Worm (Caenorhabditis elegans): Measurements from ENCODE around the gene ZK418.7.

Gene ZK418.7

ce11 chrIII:7087180-7087579 is 6.6 kb upstream of the ZK418.7 start:
- TF ChIP-seq elt-4 (tag; optimal IDR thresholded peaks at IDR 0.05) = no peak
- no peak for TF ChIP-seq che-1 (tag; optimal IDR thresholded peaks at IDR 0.05)
- TF ChIP-seq pax-1 (tag; optimal IDR thresholded peaks at IDR 0.05) = no peak
- no peak for TF ChIP-seq ztf-16 (tag; optimal IDR thresholded peaks at IDR 0.05)
- no peak for TF ChIP-seq pros-1 (tag; optimal IDR thresholded peaks at IDR 0.05)

ce11 chrIII:7084908-7085307 is 4.3 kb upstream of the ZK418.7 start, which contains the start of gene tofu-7:
Gene tofu-7 (minus strand): TSS chrIII:7085018.
- TF ChIP-seq ceh-45 (GFP tag; IDR thresholded peaks at IDR 0.05) (no peak), ceh-24 (tag; optimal IDR thresholded peaks at IDR 0.05) (no peak), unc-55 (GFP tag; optimal IDR thresholded peaks at IDR 0.05) (no peak), pax-1 (tag; optimal IDR thresholded peaks at IDR 0.05) (no peak)

- no peak for TF ChIP-seq pag-3 (tag; optimal IDR thresholded peaks at IDR 0.05; ENCODE audit: borderline replicate concordance)
- no peak for TF ChIP-seq dmd-4 (tag; optimal IDR thresholded peaks at IDR 0.05; ENCODE audit: borderline replicate concordance)
- no peak for TF ChIP-seq dve-1 (tag; optimal IDR thresholded peaks at IDR 0.05)
- TF ChIP-seq fax-1 (tag; optimal IDR thresholded peaks at IDR 0.05) = no peak
- TF ChIP-seq hlh-15 (tag; optimal IDR thresholded peaks at IDR 0.05) = no peak
- TF ChIP-seq ama-1 (optimal IDR thresholded peaks at IDR 0.05) = no peak
- no peak for TF ChIP-seq ceh-9 (tag; optimal IDR thresholded peaks at IDR 0.05)
- no peak for TF ChIP-seq rnt-1 (tag; optimal IDR thresholded peaks at IDR 0.05)
- no peak for TF ChIP-seq sox-4 (tag; optimal IDR thresholded peaks at IDR 0.05)
- no peak for TF ChIP-seq ceh-45 (GFP tag; IDR thresholded peaks at IDR 0.05)
- no peak for TF ChIP-seq ceh-30 (tag; optimal IDR thresholded peaks at IDR 0.05)
- TF ChIP-seq eyg-1 (tag; optimal IDR thresholded peaks at IDR 0.05) = no peak
- TF ChIP-seq unc-55 (GFP tag; optimal IDR thresholded peaks at IDR 0.05) = no peak
- no peak for TF ChIP-seq tbx-7 (tag; optimal IDR thresholded peaks at IDR 0.05)
- no peak for TF ChIP-seq lin-11 (tag; optimal IDR thresholded peaks at IDR 0.05)
- TF ChIP-seq ceh-34 (tag; optimal IDR thresholded peaks at IDR 0.05) = no peak
- no peak for TF ChIP-seq fkh-6 (tag; optimal IDR thresholded peaks at IDR 0.05)
- no peak for TF ChIP-seq nhr-11 (tag; optimal IDR thresholded peaks at IDR 0.05)
Observed at ce11 chrIII:7083106-7083505, 2.5 kb upstream of the ZK418.7 start.

DNA sequence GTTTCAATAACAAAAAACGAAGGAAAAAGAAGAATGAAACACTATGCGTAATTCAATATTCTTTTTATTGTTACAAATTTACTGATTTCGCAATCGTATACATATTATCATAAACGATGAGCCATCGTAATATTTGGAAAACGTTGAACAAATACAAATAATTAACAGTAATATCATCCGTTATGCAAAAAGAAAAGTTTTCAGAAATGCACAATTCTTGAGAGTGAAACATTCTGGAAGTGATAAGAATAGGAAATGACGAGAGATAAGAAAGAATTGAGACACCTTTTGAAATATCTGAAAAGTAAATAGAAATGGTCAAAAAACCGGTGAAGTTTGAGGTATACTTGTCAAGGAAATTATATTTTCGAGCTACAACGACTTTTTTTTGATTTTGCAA is 899 bp upstream of the ZK418.7 start:
- TF ChIP-seq elt-2 (tag; optimal IDR thresholded peaks at IDR 0.05) = peak; percentile 24
- TF ChIP-seq madf-2 (tag; optimal IDR thresholded peaks at IDR 0.05) = no peak
- TF ChIP-seq K02D7.2 (tag; optimal IDR thresholded peaks at IDR 0.05) = no peak
- no peak for TF ChIP-seq mec-3 (tag; optimal IDR thresholded peaks at IDR 0.05; ENCODE audit: borderline replicate concordance)
- TF ChIP-seq pha-2 (tag; optimal IDR thresholded peaks at IDR 0.05) = no peak
- TF ChIP-seq C08G9.2 (tag; optimal IDR thresholded peaks at IDR 0.05) = no peak
- no peak for TF ChIP-seq ztf-16 (tag; optimal IDR thresholded peaks at IDR 0.05)
- no peak for TF ChIP-seq ceh-22 (tag; optimal IDR thresholded peaks at IDR 0.05)

ce11 chrIII:7078737-7079136 is 1.9 kb downstream of the ZK418.7 start, which contains the start of gene ZK418.6:
Gene ZK418.6 (minus strand): TSS chrIII:7078837.
- TF ChIP-seq T23F11.4 (GFP tag; optimal IDR thresholded peaks at IDR 0.05) (no peak), unc-86 (tag; optimal IDR thresholded peaks at IDR 0.05) (no peak), ceh-2 (tag; optimal IDR thresholded peaks at IDR 0.05) (no peak), ama-1 (optimal IDR thresholded peaks at IDR 0.05) (no peak), ahr-1 (tag; optimal IDR thresholded peaks at IDR 0.05) (no peak), unc-3 (GFP tag; conservative IDR thresholded peaks at IDR 0.05) (no peak), unc-3 (tag; optimal IDR thresholded peaks at IDR 0.05) (no peak), ceh-48 (tag; optimal IDR thresholded peaks at IDR 0.05) (no peak), fkh-10 (GFP tag; optimal IDR thresholded peaks at IDR 0.05) (no peak), syd-9 (tag; optimal IDR thresholded peaks at IDR 0.05) (no peak), ceh-30 (tag; optimal IDR thresholded peaks at IDR 0.05) (no peak), ref-2 (tag; optimal IDR thresholded peaks at IDR 0.05) (no peak), unc-55 (GFP tag; optimal IDR thresholded peaks at IDR 0.05) (no peak), che-1 (tag; optimal IDR thresholded peaks at IDR 0.05) (no peak), eyg-1 (tag; optimal IDR thresholded peaks at IDR 0.05) (no peak), sdc-2 (tag; optimal IDR thresholded peaks at IDR 0.05) (no peak), elt-4 (tag; optimal IDR thresholded peaks at IDR 0.05) (no peak), tbx-7 (tag; optimal IDR thresholded peaks at IDR 0.05) (no peak), pag-3 (tag; optimal IDR thresholded peaks at IDR 0.05; ENCODE audit: borderline replicate concordance) (no peak)

Measured in whole organism, late embryonic.